Fruit fly (Drosophila melanogaster) whole organism, embryonic: ENCODE data around the gene stwl.

Experiments
- Antp ChIP-seq: fragments of 200-800 bp; sonication (Bioruptor generic); optimal IDR thresholded peaks from 3 replicates; lab custom pipeline; 2016; ENCODE audit warnings: missing biosample characterization, missing genetic modification characterization
- Bdp1 ChIP-seq: fragments of 200-800 bp; sonication (Bioruptor generic); optimal IDR thresholded peaks from 3 replicates; lab custom pipeline; 2016; ENCODE audit warnings: missing biosample characterization, missing genetic modification characterization
- CG10565 ChIP-seq: fragments of 200-800 bp; sonication (Bioruptor generic); optimal IDR thresholded peaks from 3 replicates; lab custom pipeline; 2016; ENCODE audit warnings: missing biosample characterization, mild to moderate bottlenecking, missing genetic modification characterization
- CG10654 ChIP-seq: fragments of 200-800 bp; sonication (Bioruptor generic); optimal IDR thresholded peaks from 2 replicates; lab custom pipeline; 2016; ENCODE audit warnings: missing biosample characterization, missing genetic modification characterization
- CG11398 ChIP-seq: fragments of 200-800 bp; sonication (Bioruptor generic); optimal IDR thresholded peaks from 2 replicates; lab custom pipeline; 2016; ENCODE audit warnings: missing biosample characterization, missing genetic modification characterization
- CG11695 ChIP-seq: fragments of 200-800 bp; sonication (Bioruptor generic); IDR thresholded peaks from 3 replicates; pipeline ENCODE4 v1.3.6; 2022; ENCODE audit warnings: missing biosample characterization, missing genetic modification characterization
- CG12104 ChIP-seq: fragments of 200-800 bp; sonication (Bioruptor generic); optimal IDR thresholded peaks from 3 replicates; lab custom pipeline; 2016; ENCODE audit warnings: missing biosample characterization, missing genetic modification characterization
- CG12236 ChIP-seq: fragments of 200-800 bp; sonication (Bioruptor generic); optimal IDR thresholded peaks from 2 replicates; lab custom pipeline; 2016; ENCODE audit warnings: missing biosample characterization, missing genetic modification characterization
- CG12299 ChIP-seq: fragments of 200-800 bp; sonication (Bioruptor generic); optimal IDR thresholded peaks from 2 replicates; lab custom pipeline; 2018; ENCODE audit warnings: missing biosample characterization, mild to moderate bottlenecking, missing genetic modification characterization
- CG12744 ChIP-seq: fragments of 200-800 bp; sonication (Bioruptor generic); optimal IDR thresholded peaks from 2 replicates; lab custom pipeline; 2016; ENCODE audit warnings: missing biosample characterization, missing genetic modification characterization
- CG15696 ChIP-seq: fragments of 200-800 bp; sonication (Bioruptor generic); optimal IDR thresholded peaks from 2 replicates; lab custom pipeline; 2019; ENCODE audit warnings: missing biosample characterization, mild to moderate bottlenecking, missing genetic modification characterization, moderate library complexity
- CG16863 ChIP-seq: fragments of 200-800 bp; sonication (Bioruptor generic); optimal IDR thresholded peaks from 3 replicates; lab custom pipeline; 2016; ENCODE audit warnings: missing biosample characterization, missing genetic modification characterization
- CG1792 ChIP-seq: fragments of 200-800 bp; sonication (Bioruptor generic); optimal IDR thresholded peaks from 2 replicates; lab custom pipeline; 2016; ENCODE audit warnings: missing biosample characterization, missing genetic modification characterization
- CG18262 ChIP-seq: fragments of 200-800 bp; optimal IDR thresholded peaks from 3 replicates; lab custom pipeline; 2019; ENCODE audit warnings: missing biosample characterization, mild to moderate bottlenecking, missing genetic modification characterization, moderate library complexity
- CG18599 ChIP-seq: fragments of 200-800 bp; sonication (Bioruptor generic); optimal IDR thresholded peaks from 3 replicates; lab custom pipeline; 2017; ENCODE audit warnings: missing biosample characterization, missing genetic modification characterization, mild to moderate bottlenecking, moderate library complexity, missing genetic modification reagents
- CG31441 ChIP-seq: fragments of 200-800 bp; sonication (Bioruptor generic); IDR thresholded peaks from 2 replicates; pipeline ENCODE4 v1.3.6; 2022; ENCODE audit warnings: missing biosample characterization, missing genetic modification characterization
- CG34224 ChIP-seq: fragments of 200-800 bp; sonication (Bioruptor generic); IDR thresholded peaks from 3 replicates; pipeline ENCODE4 v1.3.6; 2022; ENCODE audit warnings: missing biosample characterization, missing genetic modification characterization; ENCODE audit not compliant: partially characterized antibody
- CG5245 ChIP-seq: fragments of 200-800 bp; sonication (Bioruptor generic); optimal IDR thresholded peaks from 3 replicates; lab custom pipeline; 2016; ENCODE audit warnings: missing biosample characterization, missing genetic modification characterization
- CG5953 ChIP-seq: fragments of 200-800 bp; sonication (Bioruptor generic); IDR thresholded peaks from 2 replicates; pipeline ENCODE4 v1.3.6; 2022; ENCODE audit warnings: missing biosample characterization, missing genetic modification characterization
- CG7987 ChIP-seq: fragments of 200-800 bp; sonication (Bioruptor generic); optimal IDR thresholded peaks from 2 replicates; lab custom pipeline; 2018; ENCODE audit warnings: missing biosample characterization, mild to moderate bottlenecking, missing genetic modification characterization, moderate library complexity
- CG8388 ChIP-seq: fragments of 200-800 bp; sonication (Bioruptor generic); optimal IDR thresholded peaks from 2 replicates; lab custom pipeline; 2019; ENCODE audit warnings: missing biosample characterization, mild to moderate bottlenecking, missing genetic modification characterization, moderate library complexity
- CG9437 ChIP-seq: fragments of 200-800 bp; sonication (Bioruptor generic); optimal IDR thresholded peaks from 2 replicates; lab custom pipeline; 2018; ENCODE audit warnings: missing biosample characterization, mild to moderate bottlenecking, missing genetic modification characterization
- CTCF ChIP-seq: fragments of 200-800 bp; sonication (Bioruptor generic); optimal IDR thresholded peaks from 2 replicates; lab custom pipeline; 2017; ENCODE audit warnings: missing biosample characterization, mild to moderate bottlenecking, missing genetic modification characterization, moderate library complexity
- Hr78 ChIP-seq, 2 experiments: fragments of 200-800 bp in 1 of 2; fragments of >200 bp in 1 of 2; sonication (Bioruptor generic) in 1 of 2; optimal IDR thresholded peaks; 2 replicates each; lab custom pipeline; 2017 to 2019; ENCODE audit warnings: missing biosample characterization in 2 of 2, missing genetic modification characterization in 2 of 2, mild to moderate bottlenecking in 1 of 2, moderate library complexity in 1 of 2
- Lim3 ChIP-seq: fragments of 200-800 bp; sonication (Bioruptor generic); IDR thresholded peaks from 2 replicates; pipeline ENCODE4 v1.3.6; 2022; ENCODE audit warnings: missing biosample characterization, missing genetic modification characterization
- NFAT ChIP-seq: fragments of 200-800 bp; sonication (Bioruptor generic); IDR thresholded peaks from 2 replicates; pipeline ENCODE4 v1.3.6; 2022; ENCODE audit warnings: missing biosample characterization, missing genetic modification characterization
- Nf-YB ChIP-seq: fragments of 200-800 bp; sonication (Bioruptor generic); optimal IDR thresholded peaks from 3 replicates; lab custom pipeline; 2019; ENCODE audit warnings: missing biosample characterization, mild to moderate bottlenecking, missing genetic modification characterization, moderate library complexity
- Scr ChIP-seq: fragments of 200-800 bp; sonication (Bioruptor generic); IDR thresholded peaks from 2 replicates; pipeline ENCODE4 v1.3.6; 2022; ENCODE audit warnings: missing biosample characterization, missing genetic modification characterization; ENCODE audit not compliant: partially characterized antibody
- Side ChIP-seq: fragments of 200-800 bp; sonication (Bioruptor generic); optimal IDR thresholded peaks from 2 replicates; lab custom pipeline; 2016; ENCODE audit warnings: missing biosample characterization, missing genetic modification characterization
- Spps ChIP-seq: fragments of 200-800 bp; sonication (Bioruptor generic); optimal IDR thresholded peaks from 2 replicates; lab custom pipeline; 2018; ENCODE audit warnings: missing biosample characterization, mild to moderate bottlenecking, missing genetic modification characterization
- ap ChIP-seq: fragments of 200-800 bp; sonication (Bioruptor generic); IDR thresholded peaks from 2 replicates; pipeline ENCODE4 v1.3.6; 2022; ENCODE audit warnings: missing biosample characterization, missing genetic modification characterization
- ato ChIP-seq: fragments of 200-800 bp; sonication (Bioruptor generic); IDR thresholded peaks from 2 replicates; pipeline ENCODE4 v1.3.6; 2022; ENCODE audit warnings: missing biosample characterization, missing genetic modification characterization; ENCODE audit not compliant: partially characterized antibody
- bbx ChIP-seq: fragments of 200-800 bp; sonication (Bioruptor generic); IDR thresholded peaks from 2 replicates; pipeline ENCODE4 v1.3.6; 2022; ENCODE audit warnings: missing biosample characterization, missing genetic modification characterization; ENCODE audit not compliant: partially characterized antibody
- bowl ChIP-seq: fragments of 200-800 bp; sonication (Bioruptor generic); IDR thresholded peaks from 2 replicates; pipeline ENCODE4 v1.3.6; 2022; ENCODE audit warnings: missing biosample characterization, missing genetic modification characterization
- cas ChIP-seq: fragments of 200-800 bp; sonication (Bioruptor generic); IDR thresholded peaks from 2 replicates; pipeline ENCODE4 v1.3.6; 2022; ENCODE audit warnings: missing biosample characterization, missing genetic modification characterization
- cato ChIP-seq: fragments of 200-800 bp; sonication (Bioruptor generic); optimal IDR thresholded peaks from 2 replicates; lab custom pipeline; 2016; ENCODE audit warnings: missing biosample characterization, missing genetic modification characterization, borderline replicate concordance
- cg ChIP-seq: fragments of 200-800 bp; sonication (Bioruptor generic); optimal IDR thresholded peaks from 3 replicates; lab custom pipeline; 2019; ENCODE audit warnings: missing biosample characterization, mild to moderate bottlenecking, missing genetic modification characterization, moderate library complexity
- danr ChIP-seq: fragments of 200-800 bp; sonication (Bioruptor generic); IDR thresholded peaks from 2 replicates; pipeline ENCODE4 v1.3.6; 2022; ENCODE audit warnings: missing biosample characterization, missing genetic modification characterization
- dimm ChIP-seq: fragments of 200-800 bp; sonication (Bioruptor generic); IDR thresholded peaks from 2 replicates; pipeline ENCODE4 v1.3.6; 2022; ENCODE audit warnings: missing biosample characterization, missing genetic modification characterization
- emc ChIP-seq: fragments of 200-800 bp; sonication (Bioruptor generic); optimal IDR thresholded peaks from 2 replicates; lab custom pipeline; 2016; ENCODE audit warnings: missing biosample characterization, missing genetic modification characterization
- ems ChIP-seq: fragments of 200-800 bp; sonication (Bioruptor generic); optimal IDR thresholded peaks from 3 replicates; lab custom pipeline; 2016; ENCODE audit warnings: missing biosample characterization, missing genetic modification characterization
- eve ChIP-seq, 2 experiments: fragments of >200 bp; optimal IDR thresholded peaks; 2 replicates each; lab custom pipeline; 2017; ENCODE audit warnings: missing biosample characterization in 2 of 2, missing genetic modification characterization in 2 of 2
- fru ChIP-seq: fragments of >200 bp; optimal IDR thresholded peaks from 2 replicates; lab custom pipeline; 2017
- h ChIP-seq: fragments of >200 bp; optimal IDR thresholded peaks from 2 replicates; lab custom pipeline; 2017
- kah ChIP-seq: fragments of 200-800 bp; sonication (Bioruptor generic); optimal IDR thresholded peaks from 2 replicates; lab custom pipeline; 2018; ENCODE audit warnings: missing biosample characterization, mild to moderate bottlenecking, missing genetic modification characterization
- kay ChIP-seq: fragments of 200-800 bp; sonication (Bioruptor generic); optimal IDR thresholded peaks from 2 replicates; lab custom pipeline; 2016; ENCODE audit warnings: missing biosample characterization, missing genetic modification characterization
- nerfin-1 ChIP-seq: fragments of 200-800 bp; sonication (Bioruptor generic); optimal IDR thresholded peaks from 3 replicates; lab custom pipeline; 2019; ENCODE audit warnings: missing biosample characterization, mild to moderate bottlenecking, missing genetic modification characterization, moderate library complexity
- org-1 ChIP-seq: fragments of 200-800 bp; sonication (Bioruptor generic); optimal IDR thresholded peaks from 2 replicates; lab custom pipeline; 2017; ENCODE audit warnings: missing biosample characterization, missing genetic modification characterization
- sima ChIP-seq: fragments of 200-800 bp; sonication (Bioruptor generic); optimal IDR thresholded peaks from 2 replicates; lab custom pipeline; 2016; ENCODE audit warnings: missing biosample characterization, missing genetic modification characterization
- sug ChIP-seq: fragments of 200-800 bp; optimal IDR thresholded peaks from 2 replicates; lab custom pipeline; 2019; ENCODE audit warnings: missing biosample characterization, mild to moderate bottlenecking, missing genetic modification characterization, moderate library complexity
- tap ChIP-seq: fragments of 200-800 bp; optimal IDR thresholded peaks from 3 replicates; lab custom pipeline; 2019; ENCODE audit warnings: missing biosample characterization, mild to moderate bottlenecking, missing genetic modification characterization, moderate library complexity

stwl gene

dm6 chr3L:14409419-14410145 lies at the start of gene stwl (continued):
- TF ChIP-seq CG1792, result no peak
- TF ChIP-seq kay, result no peak
- no peak for TF ChIP-seq cg (GFP tag; lab: Kevin White, UChicago)
- TF ChIP-seq cas, result peak; percentile 63; the same call in 1 of the 2 replicates
- no peak for TF ChIP-seq CG7987 (GFP tag; lab: Kevin White, UChicago)
- TF ChIP-seq CG10565, result no peak
- TF ChIP-seq CG18599 (GFP tag; lab: Kevin White, UChicago), result peak; percentile 52
- TF ChIP-seq NFAT (GFP tag; lab: Robert Waterston, UW), result peak; percentile 71
- TF ChIP-seq dimm (GFP tag; lab: Robert Waterston, UW), result no peak
- TF ChIP-seq CG11398 (GFP tag; lab: Kevin White, UChicago), result no peak
- no peak for TF ChIP-seq Spps
- no peak for TF ChIP-seq CG8388 (GFP tag; lab: Kevin White, UChicago)
- TF ChIP-seq CG5245 (GFP tag; lab: Kevin White, UChicago), result peak; percentile 2
- no peak for TF ChIP-seq fru (lab: Kevin White, UChicago)
- peak; percentile 76 for TF ChIP-seq Scr (GFP tag; lab: Robert Waterston, UW)
- TF ChIP-seq eve (GFP tag; optimal IDR thresholded peaks at IDR 0.05; lab: Kevin White, UChicago), result no peak
- peak; percentile 80 for TF ChIP-seq Antp (GFP tag; lab: Kevin White, UChicago)
- peak; percentile 73 for TF ChIP-seq CG34224 (GFP tag; lab: Robert Waterston, UW)
- no peak for TF ChIP-seq Nf-YB
- TF ChIP-seq CG31441, result no peak
- peak; percentile 32 for TF ChIP-seq Bdp1
- peak; percentile 26 for TF ChIP-seq CG9437 (GFP tag; lab: Kevin White, UChicago)
- TF ChIP-seq CG11695 (GFP tag; lab: Robert Waterston, UW), result 0 out of 3 replicates have a peak, but pooled peaks have one; percentile 33
- TF ChIP-seq CG12299 (tag; lab: Kevin White, UChicago), result no peak
- no peak for TF ChIP-seq cato (GFP tag; lab: Kevin White, UChicago)
- TF ChIP-seq tap (tag; lab: Kevin White, UChicago), result no peak
- 0 out of 2 replicates have a peak, but pooled peaks have one; percentile 12 for TF ChIP-seq ap (GFP tag; lab: Robert Waterston, UW)
- TF ChIP-seq sug (tag; lab: Kevin White, UChicago), result no peak
- 0 out of 2 replicates have a peak, but pooled peaks have one; percentile 16 for TF ChIP-seq danr
- no peak for TF ChIP-seq bowl (GFP tag; lab: Robert Waterston, UW)
- TF ChIP-seq CTCF (GFP tag; lab: Kevin White, UChicago), result no peak
- no peak for TF ChIP-seq CG12236 (GFP tag; lab: Kevin White, UChicago)
- TF ChIP-seq CG10654, result peak; percentile 22
- no peak for TF ChIP-seq CG18262 (tag; lab: Kevin White, UChicago)
- no peak for TF ChIP-seq CG12744 (GFP tag; lab: Kevin White, UChicago)
- TF ChIP-seq CG15696, result peak; percentile 7
- no peak for TF ChIP-seq Hr78 (GFP tag; optimal IDR thresholded peaks at IDR 0.05; lab: Kevin White, UChicago)
- peak; percentile 84 for TF ChIP-seq ato (GFP tag; lab: Robert Waterston, UW)
- TF ChIP-seq nerfin-1 (tag; lab: Kevin White, UChicago), result no peak
- TF ChIP-seq emc (GFP tag; lab: Kevin White, UChicago), result no peak
- no peak for TF ChIP-seq Lim3 (GFP tag; lab: Robert Waterston, UW)
- no peak for TF ChIP-seq CG12104 (GFP tag; lab: Kevin White, UChicago)
- TF ChIP-seq org-1 (GFP tag; lab: Kevin White, UChicago), result no peak
- no peak for TF ChIP-seq sima (GFP tag; lab: Kevin White, UChicago)
- peak; percentile 48 for TF ChIP-seq Side
- TF ChIP-seq h (lab: Kevin White, UChicago), result no peak
- TF ChIP-seq bbx (GFP tag; lab: Robert Waterston, UW), result peak; percentile 90
- TF ChIP-seq kah (GFP tag; lab: Kevin White, UChicago), result no peak
- peak; percentile 15 for TF ChIP-seq CG16863 (GFP tag; lab: Kevin White, UChicago)
- peak; percentile 39 for TF ChIP-seq ems (GFP tag; lab: Kevin White, UChicago)
- TF ChIP-seq CG5953 (GFP tag; lab: Robert Waterston, UW), result no peak
